Worm (Caenorhabditis elegans): Measurements from ENCODE around the gene B0252.1.

The B0252.1 gene

DNA sequence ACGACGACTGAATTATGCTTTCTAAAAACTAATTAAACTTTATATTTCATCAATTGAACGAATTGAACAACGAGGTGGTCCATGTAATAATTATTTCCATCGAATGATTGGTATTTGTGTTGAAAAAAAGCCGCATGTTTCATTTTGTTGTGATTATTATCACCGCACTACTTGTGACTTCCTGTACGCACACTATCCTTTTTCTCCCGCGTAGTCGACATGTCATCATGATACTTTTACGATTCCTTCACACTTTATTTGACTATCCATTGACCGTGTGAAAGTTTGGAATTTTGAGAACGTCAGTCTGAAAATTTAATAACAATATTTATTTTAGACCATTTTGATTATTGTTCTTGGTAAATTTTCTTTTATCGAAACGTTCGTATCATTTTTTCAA is 8.1 kb downstream of the B0252.1 start, which contains the start of gene F22D3.4:
Gene F22D3.4, minus strand, starts transcription at position 1 of the 400 bp plus-strand sequence.
- TF ChIP-seq jun-1 (tag; optimal IDR thresholded peaks at IDR 0.05) (no peak), nhr-71 (tag; optimal IDR thresholded peaks at IDR 0.05) (no peak), pqm-1 (tag; optimal IDR thresholded peaks at IDR 0.05) (no peak), tlp-1 (tag; optimal IDR thresholded peaks at IDR 0.05) (no peak), lin-35 (GFP tag; optimal IDR thresholded peaks at IDR 0.05) (peak in 1 of 2 experiments; percentile 30), nhr-90 (tag; optimal IDR thresholded peaks at IDR 0.05; ENCODE audit: poor library complexity) (no peak), vab-15 (tag; optimal IDR thresholded peaks at IDR 0.05) (no peak), nhr-85 (tag) (no peak), sptf-1 (tag; optimal IDR thresholded peaks at IDR 0.05) (no peak), blmp-1 (tag; optimal IDR thresholded peaks at IDR 0.05) (peak; percentile 14)

ce11 chrII:6928416-6928815 is 8.9 kb downstream of the B0252.1 start, which contains the start of gene flcn-1:
Gene flcn-1, plus strand, starts transcription at chrII:6928763.
- no peak for TF ChIP-seq aha-1 (tag; optimal IDR thresholded peaks at IDR 0.05)
- TF ChIP-seq mab-9 (GFP tag; IDR thresholded peaks at IDR 0.05) = no peak
- TF ChIP-seq unc-98 (GFP tag; IDR thresholded peaks at IDR 0.05) = no peak
- TF ChIP-seq egl-27 (tag; optimal IDR thresholded peaks at IDR 0.05) = no peak
- peak in 2 of 3 experiments; percentile 10 to 37 for TF ChIP-seq dpl-1 (GFP tag; optimal IDR thresholded peaks at IDR 0.05)
- TF ChIP-seq ceh-82 (tag; optimal IDR thresholded peaks at IDR 0.05) = peak in 1 of 3 experiments; percentile 10
- TF ChIP-seq ceh-88 (GFP tag; IDR thresholded peaks at IDR 0.05) = no peak
- TF ChIP-seq blmp-1 (tag; optimal IDR thresholded peaks at IDR 0.05) = peak; percentile 23
- TF ChIP-seq swsn-7 (tag; optimal IDR thresholded peaks at IDR 0.05) = peak; percentile 61
- no peak for TF ChIP-seq C34B4.2 (tag; optimal IDR thresholded peaks at IDR 0.05)
- TF ChIP-seq lin-39 (tag; optimal IDR thresholded peaks at IDR 0.05) = peak; percentile 6
- TF ChIP-seq snu-23 (GFP tag; optimal IDR thresholded peaks at IDR 0.05) = peak; percentile 74
- TF ChIP-seq pag-3 (tag; optimal IDR thresholded peaks at IDR 0.05; ENCODE audit: borderline replicate concordance, insufficient read depth) = no peak
- peak; percentile 41 for TF ChIP-seq elt-2 (tag; optimal IDR thresholded peaks at IDR 0.05)
- TF ChIP-seq ets-5 (GFP tag; IDR thresholded peaks at IDR 0.05) = no peak
- TF ChIP-seq mep-1 (tag; optimal IDR thresholded peaks at IDR 0.05) = peak; percentile 76
- TF ChIP-seq efl-1 (optimal IDR thresholded peaks at IDR 0.05) = peak; percentile 42 to 50
- peak in 1 of 2 experiments; percentile 30 for TF ChIP-seq efl-1 (GFP tag; optimal IDR thresholded peaks at IDR 0.05 in 1 of 2)
- no peak for TF ChIP-seq hlh-17 (GFP tag; optimal IDR thresholded peaks at IDR 0.05; ENCODE audit: borderline replicate concordance)
- no peak for TF ChIP-seq C16A3.4 (tag; optimal IDR thresholded peaks at IDR 0.05)
- TF ChIP-seq egl-13 (tag; optimal IDR thresholded peaks at IDR 0.05) = peak; percentile 50
- no peak for TF ChIP-seq fkh-4 (tag; optimal IDR thresholded peaks at IDR 0.05; ENCODE audit: borderline replicate concordance)
- no peak for TF ChIP-seq Y116A8C.19 (tag; optimal IDR thresholded peaks at IDR 0.05; ENCODE audit: borderline replicate concordance)
- no peak for TF ChIP-seq jun-1 (tag; optimal IDR thresholded peaks at IDR 0.05)
- no peak for TF ChIP-seq hpl-2 (GFP tag; optimal IDR thresholded peaks at IDR 0.05)
- TF ChIP-seq irx-1 (tag; optimal IDR thresholded peaks at IDR 0.05) = peak; percentile 34
- TF ChIP-seq nhr-71 (tag; optimal IDR thresholded peaks at IDR 0.05) = peak; percentile 78
- TF ChIP-seq unc-30 (tag; optimal IDR thresholded peaks at IDR 0.05) = no peak
- TF ChIP-seq ztf-4 (tag; optimal IDR thresholded peaks at IDR 0.05) = no peak
- peak; percentile 49 for TF ChIP-seq xbp-1 (tag; optimal IDR thresholded peaks at IDR 0.05)
- TF ChIP-seq nhr-12 (tag; optimal IDR thresholded peaks at IDR 0.05) = no peak
- TF ChIP-seq tbx-2 (tag; optimal IDR thresholded peaks at IDR 0.05) = peak; percentile 40
- TF ChIP-seq ces-1 (GFP tag; optimal IDR thresholded peaks at IDR 0.05) = no peak
- no peak for TF ChIP-seq ceh-8 (GFP tag; optimal IDR thresholded peaks at IDR 0.05)
- peak; percentile 17 for TF ChIP-seq sox-4 (tag; optimal IDR thresholded peaks at IDR 0.05)
- TF ChIP-seq nhr-237 (tag; optimal IDR thresholded peaks at IDR 0.05) = no peak
- TF ChIP-seq ama-1 (optimal IDR thresholded peaks at IDR 0.05) = no peak
- TF ChIP-seq nhr-28 (tag; optimal IDR thresholded peaks at IDR 0.05) = no peak
- TF ChIP-seq nhr-84 (tag; optimal IDR thresholded peaks at IDR 0.05) = no peak
- no peak for TF ChIP-seq zag-1 (tag; optimal IDR thresholded peaks at IDR 0.05)
- TF ChIP-seq nhr-77 (tag; optimal IDR thresholded peaks at IDR 0.05) = no peak
- no peak for TF ChIP-seq ceh-63 (GFP tag; optimal IDR thresholded peaks at IDR 0.05)
- peak; percentile 55 to 60 for TF ChIP-seq lin-35 (GFP tag; optimal IDR thresholded peaks at IDR 0.05)
- TF ChIP-seq nhr-85 (tag) = peak; percentile 52
- no peak for TF ChIP-seq ceh-90 (tag; optimal IDR thresholded peaks at IDR 0.05)
- no peak for TF ChIP-seq ztf-11 (tag; optimal IDR thresholded peaks at IDR 0.05)
- peak; percentile 64 for TF ChIP-seq nhr-20 (tag; optimal IDR thresholded peaks at IDR 0.05)
